Worm (Caenorhabditis elegans): ENCODE data around the gene T10B5.10.
A peak's percentile ranks its signal among the peaks of the same experiment; 100 is the strongest.

DNA sequence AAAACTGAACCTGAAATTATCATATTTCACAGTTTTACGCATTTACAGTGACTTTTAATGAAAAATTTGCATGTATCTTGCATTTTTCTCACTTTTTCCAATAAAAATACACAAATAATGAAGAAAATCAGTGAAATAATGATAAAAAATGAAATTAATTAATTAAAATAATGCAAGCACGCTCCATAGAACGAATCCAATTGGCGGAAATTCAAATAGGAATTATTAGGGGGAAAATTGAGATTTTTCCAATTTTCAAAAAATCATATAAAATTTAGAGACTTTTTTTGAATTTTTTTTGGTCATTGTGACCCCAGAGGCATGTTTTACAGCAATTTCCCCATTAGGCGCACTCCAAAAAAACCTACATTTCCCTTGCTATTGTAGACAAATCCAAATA is 35.3 kb downstream of the T10B5.10 start:
- no peak for TF ChIP-seq lin-13 (GFP tag; optimal IDR thresholded peaks at IDR 0.05)
- peak in 1 of 2 experiments; percentile 1 for TF ChIP-seq lin-35 (GFP tag; optimal IDR thresholded peaks at IDR 0.05)
- no peak for TF ChIP-seq fkh-8 (tag; optimal IDR thresholded peaks at IDR 0.05)
- no peak for TF ChIP-seq nhr-76 (tag; optimal IDR thresholded peaks at IDR 0.05)
- TF ChIP-seq nhr-47 (tag; optimal IDR thresholded peaks at IDR 0.05) = no peak
- no peak for TF ChIP-seq unc-130 (tag; optimal IDR thresholded peaks at IDR 0.05)

All from whole organism, L1 larva.